Worm (Caenorhabditis elegans) whole organism, late embryonic: ENCODE results near the gene T28D6.6.

Experiments used
- C08G9.2 ChIP-seq: sonication (generic microtip); optimal IDR thresholded peaks from 2 replicates; lab custom pipeline; 2016; ENCODE audit warnings: mild to moderate bottlenecking, missing genetic modification characterization, moderate library complexity, missing compliant biosample characterization
- T23F11.4 ChIP-seq: fragments of 200-800 bp; sonication (Bioruptor generic); optimal IDR thresholded peaks from 2 replicates; lab custom pipeline; 2018; ENCODE audit warnings: mild to moderate bottlenecking, missing genetic modification characterization, missing compliant biosample characterization
- ama-1 ChIP-seq: fragments of 150-350 bp; optimal IDR thresholded peaks from 2 replicates; lab custom pipeline; 2014
- ceh-14 ChIP-seq: sonication (generic microtip); optimal IDR thresholded peaks from 2 replicates; lab custom pipeline; 2016; ENCODE audit warnings: missing genotype, missing genetic modification characterization, missing compliant biosample characterization
- ceh-18 ChIP-seq: sonication (generic microtip); optimal IDR thresholded peaks from 2 replicates; lab custom pipeline; 2016; ENCODE audit warnings: missing genetic modification characterization, missing compliant biosample characterization
- ceh-19 ChIP-seq: fragments of 200-800 bp; sonication (Bioruptor generic); optimal IDR thresholded peaks from 2 replicates; lab custom pipeline; 2018; ENCODE audit warnings: mild to moderate bottlenecking, missing genetic modification characterization, missing compliant biosample characterization
- ceh-2 ChIP-seq: sonication (generic microtip); optimal IDR thresholded peaks from 2 replicates; lab custom pipeline; 2016; ENCODE audit warnings: missing genotype, missing genetic modification characterization, missing compliant biosample characterization
- ceh-31 ChIP-seq: sonication (generic microtip); optimal IDR thresholded peaks from 2 replicates; lab custom pipeline; 2016; ENCODE audit warnings: missing genetic modification characterization, missing compliant biosample characterization
- ceh-45 ChIP-seq: fragments of 200-800 bp; sonication (Bioruptor generic); IDR thresholded peaks from 2 replicates; pipeline ENCODE4 v1.3.6; 2022; ENCODE audit warnings: missing genetic modification reagents, missing genetic modification characterization, missing compliant biosample characterization
- eyg-1 ChIP-seq: sonication (generic microtip); optimal IDR thresholded peaks from 2 replicates; lab custom pipeline; 2016; ENCODE audit warnings: missing genotype, missing genetic modification characterization, missing compliant biosample characterization
- fax-1 ChIP-seq: sonication (generic microtip); optimal IDR thresholded peaks from 2 replicates; lab custom pipeline; 2016; ENCODE audit warnings: missing genotype, missing genetic modification characterization, missing compliant biosample characterization
- fkh-6 ChIP-seq: sonication (generic microtip); optimal IDR thresholded peaks from 2 replicates; lab custom pipeline; 2016; ENCODE audit warnings: missing genetic modification characterization, missing compliant biosample characterization
- hlh-13 ChIP-seq: fragments of 200-800 bp; sonication (Bioruptor generic); optimal IDR thresholded peaks from 2 replicates; lab custom pipeline; 2018; ENCODE audit warnings: mild to moderate bottlenecking, missing genetic modification characterization, missing compliant biosample characterization
- hlh-15 ChIP-seq: sonication (generic microtip); optimal IDR thresholded peaks from 2 replicates; lab custom pipeline; 2016; ENCODE audit warnings: missing genetic modification characterization, missing compliant biosample characterization
- hlh-6 ChIP-seq: sonication (generic microtip); optimal IDR thresholded peaks from 2 replicates; lab custom pipeline; 2016; ENCODE audit warnings: missing genotype, missing genetic modification characterization, missing compliant biosample characterization
- hlh-8 ChIP-seq: sonication (generic microtip); optimal IDR thresholded peaks from 2 replicates; lab custom pipeline; 2016; ENCODE audit warnings: missing genotype, missing genetic modification characterization, missing compliant biosample characterization
- madf-2 ChIP-seq: sonication (generic microtip); optimal IDR thresholded peaks from 2 replicates; lab custom pipeline; 2017; ENCODE audit warnings: missing genetic modification characterization, missing compliant biosample characterization
- nfya-1 ChIP-seq: sonication (generic microtip); optimal IDR thresholded peaks from 2 replicates; lab custom pipeline; 2017; ENCODE audit warnings: missing genetic modification characterization, mild to moderate bottlenecking, missing compliant biosample characterization, antibody characterized with exemption, moderate library complexity
- nhr-11 ChIP-seq: fragments of 150-350 bp; optimal IDR thresholded peaks from 2 replicates; lab custom pipeline; 2014; ENCODE audit warnings: missing biosample characterization, missing genetic modification characterization
- npax-4 ChIP-seq: sonication (generic microtip); optimal IDR thresholded peaks from 2 replicates; lab custom pipeline; 2016; ENCODE audit warnings: missing genetic modification characterization, missing compliant biosample characterization
- pag-3 ChIP-seq: sonication (generic microtip); optimal IDR thresholded peaks from 2 replicates; lab custom pipeline; 2016; ENCODE audit warnings: missing compliant biosample characterization, missing genetic modification characterization, borderline replicate concordance
- pha-2 ChIP-seq: sonication (generic microtip); optimal IDR thresholded peaks from 2 replicates; lab custom pipeline; 2017; ENCODE audit warnings: mild to moderate bottlenecking, missing genetic modification characterization, missing compliant biosample characterization
- pha-4 ChIP-seq: fragments of 150-350 bp; optimal IDR thresholded peaks from 2 replicates; lab custom pipeline; 2018; ENCODE audit warnings: missing biosample characterization, missing genetic modification reagents, missing genetic modification characterization
- pros-1 ChIP-seq: fragments of 150-350 bp; optimal IDR thresholded peaks from 2 replicates; lab custom pipeline; 2014; ENCODE audit warnings: missing biosample characterization, missing genetic modification reagents, missing genetic modification characterization
- ref-2 ChIP-seq: sonication (generic microtip); optimal IDR thresholded peaks from 2 replicates; lab custom pipeline; 2016; ENCODE audit warnings: missing genetic modification characterization, missing compliant biosample characterization
- rnt-1 ChIP-seq: sonication (generic microtip); optimal IDR thresholded peaks from 2 replicates; lab custom pipeline; 2016; ENCODE audit warnings: missing genetic modification characterization, missing compliant biosample characterization
- sdc-2 ChIP-seq: sonication (generic microtip); optimal IDR thresholded peaks from 2 replicates; lab custom pipeline; 2016; ENCODE audit warnings: missing genotype, missing genetic modification characterization, missing compliant biosample characterization
- tbx-2 ChIP-seq: sonication (generic microtip); optimal IDR thresholded peaks from 2 replicates; lab custom pipeline; 2016; ENCODE audit warnings: missing genetic modification characterization, missing compliant biosample characterization
- ttx-3 ChIP-seq: sonication (generic microtip); optimal IDR thresholded peaks from 2 replicates; lab custom pipeline; 2016; ENCODE audit warnings: missing genetic modification reagents, missing genetic modification characterization, missing compliant biosample characterization
- unc-3 ChIP-seq, 2 experiments: fragments of 200-800 bp in 1 of 2; sonication (Bioruptor generic) in 1 of 2; sonication (generic microtip) in 1 of 2; conservative IDR thresholded peaks in 1 of 2; optimal IDR thresholded peaks in 1 of 2; 2 replicates each; pipeline versions ENCODE4 v1.3.6 to Lab custom; 2016 to 2022; ENCODE audit warnings: missing compliant biosample characterization in 2 of 2, missing genetic modification characterization in 2 of 2, missing genetic modification reagents in 1 of 2
- unc-42 ChIP-seq: sonication (generic microtip); optimal IDR thresholded peaks from 2 replicates; lab custom pipeline; 2016; ENCODE audit warnings: missing genotype, missing genetic modification characterization, missing compliant biosample characterization
- unc-55 ChIP-seq: sonication (generic microtip); optimal IDR thresholded peaks from 2 replicates; lab custom pipeline; 2017; ENCODE audit warnings: missing biosample characterization, missing genetic modification reagents, missing genetic modification characterization
- zip-5 ChIP-seq: sonication (generic microtip); optimal IDR thresholded peaks from 2 replicates; lab custom pipeline; 2016; ENCODE audit warnings: missing genetic modification characterization, missing compliant biosample characterization

T28D6.6 gene

DNA sequence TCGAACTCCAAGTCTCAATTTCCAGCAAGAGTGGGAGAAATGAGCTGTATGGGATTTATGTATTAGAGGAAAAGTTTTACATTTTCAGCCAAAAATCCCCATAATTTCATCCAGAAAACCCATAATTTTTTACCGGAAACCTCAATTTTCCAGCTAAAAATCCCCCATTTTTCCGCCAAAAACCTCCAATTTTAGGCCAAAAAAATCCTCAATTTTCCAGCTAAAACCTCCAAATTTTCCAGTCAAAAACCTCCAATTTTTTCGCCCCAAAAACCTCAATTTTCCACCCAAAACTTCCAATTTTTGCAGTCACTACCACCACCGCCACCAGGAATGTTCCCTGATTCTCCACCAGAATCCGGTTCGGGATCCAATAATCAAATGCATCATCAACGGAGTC, 1.4 kb downstream of the T28D6.6 start:
- no peak for TF ChIP-seq zip-5 (tag; lab: Kevin White, UChicago)
- TF ChIP-seq fkh-6 (tag; lab: Kevin White, UChicago): no peak
- TF ChIP-seq ref-2 (tag; lab: Kevin White, UChicago): no peak
- no peak for TF ChIP-seq tbx-2
- TF ChIP-seq nhr-11 (tag; lab: Kevin White, UChicago): no peak
- TF ChIP-seq ceh-19 (GFP tag; lab: Kevin White, UChicago): no peak
- no peak for TF ChIP-seq madf-2 (tag; lab: Kevin White, UChicago)
- TF ChIP-seq ttx-3 (tag; lab: Kevin White, UChicago): no peak
- no peak for TF ChIP-seq pag-3 (tag; lab: Kevin White, UChicago)
- TF ChIP-seq ceh-45 (GFP tag; lab: Robert Waterston, UW): no peak
- TF ChIP-seq pros-1: no peak
- no peak for TF ChIP-seq eyg-1 (tag; lab: Kevin White, UChicago)
- no peak for TF ChIP-seq npax-4 (tag; lab: Kevin White, UChicago)
- TF ChIP-seq, all 69 proteins: peak for 0

- TF ChIP-seq hlh-13 (GFP tag; lab: Kevin White, UChicago) (no peak), nfya-1 (peak; percentile 71), pha-2 (tag; lab: Kevin White, UChicago) (no peak)
These were observed 5.3 kb downstream of the T28D6.6 start for ce11 chrIII:11337627-11338026.

DNA sequence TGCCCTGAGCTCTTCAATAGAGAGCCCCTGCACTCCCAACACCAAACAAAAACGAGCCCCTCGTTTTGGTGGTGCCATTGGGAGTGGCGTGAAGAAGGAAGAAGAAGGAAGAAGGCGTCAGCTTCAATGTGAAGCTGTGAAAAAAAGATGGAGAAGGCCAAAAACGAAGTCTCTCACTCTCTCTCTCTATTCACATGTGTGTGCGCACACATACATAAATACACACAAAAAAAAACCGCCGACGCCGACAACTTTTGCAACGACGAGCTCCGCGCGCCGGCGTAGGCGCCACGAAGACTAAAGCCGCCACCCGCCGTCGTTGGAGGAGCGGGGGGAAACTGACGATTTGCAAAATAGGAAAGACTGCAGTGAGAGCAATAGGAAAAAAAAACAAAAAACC, 6.8 kb downstream of the T28D6.6 start:
- TF ChIP-seq unc-3 (GFP tag; conservative IDR thresholded peaks at IDR 0.05; lab: Robert Waterston, UW): no peak
- no peak for TF ChIP-seq unc-3 (tag; optimal IDR thresholded peaks at IDR 0.05; lab: Kevin White, UChicago)
- no peak for TF ChIP-seq hlh-6 (tag; lab: Kevin White, UChicago)
- no peak for TF ChIP-seq C08G9.2 (tag; lab: Kevin White, UChicago)
- no peak for TF ChIP-seq rnt-1 (tag; lab: Kevin White, UChicago)
- no peak for TF ChIP-seq ceh-14 (tag; lab: Kevin White, UChicago)
- TF ChIP-seq hlh-8 (tag; lab: Kevin White, UChicago): no peak
- TF ChIP-seq unc-55 (GFP tag; lab: Kevin White, UChicago): no peak
- TF ChIP-seq T23F11.4 (GFP tag; lab: Kevin White, UChicago): no peak
- TF ChIP-seq hlh-13 (GFP tag; lab: Kevin White, UChicago): no peak
- TF ChIP-seq ceh-45 (GFP tag; lab: Robert Waterston, UW): no peak
- TF ChIP-seq ceh-19 (GFP tag; lab: Kevin White, UChicago): no peak
- TF ChIP-seq npax-4 (tag; lab: Kevin White, UChicago): no peak
- no peak for TF ChIP-seq ceh-31 (tag; lab: Kevin White, UChicago)
- no peak for TF ChIP-seq ceh-18
- TF ChIP-seq ama-1: no peak
- TF ChIP-seq ceh-2: no peak

ce11 chrIII:11334346-11334745, 8.6 kb downstream of the T28D6.6 start:
- TF ChIP-seq ceh-18 (peak; percentile 28), ref-2 (tag; lab: Kevin White, UChicago) (peak; percentile 40), unc-42 (tag; lab: Kevin White, UChicago) (peak; percentile 48), ceh-31 (tag; lab: Kevin White, UChicago) (peak; percentile 24), sdc-2 (tag; lab: Kevin White, UChicago) (no peak), fax-1 (no peak), pha-4 (tag; lab: Kevin White, UChicago) (no peak)

ce11 chrIII:11333032-11333732, 9.7 kb downstream of the T28D6.6 start, which contains the start of gene T28D6.5:
Gene T28D6.5, plus strand, starts transcription at chrIII:11333682.
- TF ChIP-seq hlh-15 (tag; lab: Kevin White, UChicago) (no peak), unc-42 (tag; lab: Kevin White, UChicago) (peak; percentile 85)
